Fruit fly (Drosophila melanogaster) whole organism, adult: Measurements from ENCODE around the gene CG13810.
A peak's percentile ranks its signal among the peaks of the same experiment; 100 is the strongest.

ENCODE experiments used
- CG11617 ChIP-seq: fragments of 200-800 bp; sonication (Bioruptor generic); optimal IDR thresholded peaks from 2 replicates; lab custom pipeline; 2017; ENCODE audit warnings: mild to moderate bottlenecking, missing biosample characterization, missing genetic modification reagents, missing genetic modification characterization
- CG12768 ChIP-seq: fragments of 200-800 bp; sonication (Bioruptor generic); optimal IDR thresholded peaks from 2 replicates; lab custom pipeline; 2017; ENCODE audit warnings: missing biosample characterization, missing genetic modification characterization, mild to moderate bottlenecking, moderate library complexity, missing genetic modification reagents
- CG14711 ChIP-seq: fragments of 200-800 bp; sonication (Bioruptor generic); optimal IDR thresholded peaks from 2 replicates; lab custom pipeline; 2018; ENCODE audit warnings: missing biosample characterization, mild to moderate bottlenecking, missing genetic modification characterization, moderate library complexity
- CG1620 ChIP-seq: fragments of 200-800 bp; sonication (Bioruptor generic); optimal IDR thresholded peaks from 2 replicates; lab custom pipeline; 2016; ENCODE audit warnings: missing biosample characterization, missing genetic modification characterization
- CG33017 ChIP-seq: fragments of 200-800 bp; sonication (Bioruptor generic); optimal IDR thresholded peaks from 2 replicates; lab custom pipeline; 2018; ENCODE audit warnings: missing biosample characterization, mild to moderate bottlenecking, missing genetic modification characterization, moderate library complexity
- CG5204 ChIP-seq: fragments of 200-800 bp; sonication (Bioruptor generic); optimal IDR thresholded peaks from 2 replicates; lab custom pipeline; 2016; ENCODE audit warnings: missing biosample characterization, missing genetic modification characterization
- CG7045 ChIP-seq: fragments of 200-800 bp; sonication (Bioruptor generic); optimal IDR thresholded peaks from 2 replicates; lab custom pipeline; 2017; ENCODE audit warnings: missing biosample characterization, mild to moderate bottlenecking, missing genetic modification characterization
- CG7101 ChIP-seq: fragments of 200-800 bp; sonication (Bioruptor generic); optimal IDR thresholded peaks from 2 replicates; lab custom pipeline; 2018; ENCODE audit warnings: missing biosample characterization, mild to moderate bottlenecking, missing genetic modification characterization, moderate library complexity
- Clk ChIP-seq: fragments of 200-800 bp; sonication (Bioruptor generic); optimal IDR thresholded peaks from 2 replicates; lab custom pipeline; 2017; ENCODE audit warnings: missing biosample characterization, missing genetic modification characterization
- Crg-1 ChIP-seq: fragments of 200-800 bp; sonication (Bioruptor generic); optimal IDR thresholded peaks from 2 replicates; lab custom pipeline; 2016; ENCODE audit warnings: missing biosample characterization, missing genetic modification characterization
- Hr96 ChIP-seq: fragments of 200-800 bp; sonication (Bioruptor generic); optimal IDR thresholded peaks from 2 replicates; lab custom pipeline; 2016; ENCODE audit warnings: missing biosample characterization, missing genetic modification characterization
- Mnt ChIP-seq: fragments of 200-800 bp; sonication (Bioruptor generic); optimal IDR thresholded peaks from 2 replicates; lab custom pipeline; 2016; ENCODE audit warnings: missing biosample characterization, mild to moderate bottlenecking, missing genetic modification characterization
- bab1 ChIP-seq: fragments of 200-800 bp; sonication (Bioruptor generic); optimal IDR thresholded peaks from 3 replicates; lab custom pipeline; 2019; ENCODE audit warnings: missing biosample characterization, mild to moderate bottlenecking, missing genetic modification characterization, moderate library complexity
- cic ChIP-seq: fragments of 200-800 bp; sonication (Bioruptor generic); optimal IDR thresholded peaks from 2 replicates; lab custom pipeline; 2017; ENCODE audit warnings: missing biosample characterization, mild to moderate bottlenecking, missing genetic modification characterization, moderate library complexity
- cnc ChIP-seq, 2 experiments: fragments of >200 bp; optimal IDR thresholded peaks; 2 replicates each; lab custom pipeline; 2017
- kay ChIP-seq: fragments of 200-800 bp; sonication (Bioruptor generic); peaks from one replicate; lab custom pipeline; 2016; ENCODE audit warnings: missing biosample characterization, missing genetic modification characterization, borderline replicate concordance
- ovo ChIP-seq: fragments of 200-800 bp; sonication (Bioruptor generic); optimal IDR thresholded peaks from 2 replicates; lab custom pipeline; 2016; ENCODE audit warnings: missing biosample characterization, missing genetic modification characterization
- pad ChIP-seq: fragments of 200-800 bp; sonication (Bioruptor generic); optimal IDR thresholded peaks from 3 replicates; lab custom pipeline; 2017; ENCODE audit warnings: missing biosample characterization, missing genetic modification characterization, mild to moderate bottlenecking, moderate library complexity, missing genetic modification reagents
- tj ChIP-seq: fragments of 200-800 bp; sonication (Bioruptor generic); optimal IDR thresholded peaks from 3 replicates; lab custom pipeline; 2017; ENCODE audit warnings: missing biosample characterization, mild to moderate bottlenecking, missing genetic modification characterization, moderate library complexity
- toe ChIP-seq: fragments of 200-800 bp; sonication (Bioruptor generic); optimal IDR thresholded peaks from 2 replicates; lab custom pipeline; 2016; ENCODE audit warnings: missing biosample characterization, missing genetic modification characterization

CG13810 gene

DNA sequence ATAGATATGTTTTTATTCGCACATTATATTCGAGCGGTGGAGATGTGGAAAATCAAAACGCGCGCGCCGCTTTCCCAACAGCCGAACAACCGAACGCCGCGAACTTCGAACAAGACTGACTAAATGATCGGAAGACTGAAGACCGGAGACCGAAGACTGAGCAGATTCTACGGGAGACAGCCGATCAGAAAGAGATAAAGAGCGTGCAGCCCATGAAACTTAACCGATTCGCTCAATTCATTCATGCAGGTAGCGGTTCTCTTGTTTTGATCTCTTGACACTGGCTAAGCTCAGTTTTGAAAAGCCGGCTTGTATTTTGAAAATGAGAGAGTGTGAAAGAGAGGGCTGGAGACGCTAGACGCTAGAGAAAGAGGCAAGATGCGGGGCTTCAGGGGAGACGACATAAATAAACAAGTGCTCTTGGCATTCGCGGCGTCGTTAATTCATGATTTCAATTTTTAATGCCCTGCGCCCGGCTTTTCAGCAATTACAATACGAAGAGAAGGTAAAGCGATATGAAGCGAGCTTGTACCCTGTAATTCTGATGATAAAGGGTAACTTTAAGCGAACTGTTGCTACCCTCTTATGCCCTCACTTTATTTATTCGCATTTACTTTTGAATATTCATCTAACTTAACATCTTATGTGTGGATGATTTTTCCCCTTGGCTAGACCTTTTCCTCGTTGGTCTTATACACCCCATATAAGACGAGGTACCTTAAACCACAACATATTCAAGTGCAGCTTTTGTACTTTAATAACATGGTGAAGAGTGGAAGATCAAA lies 34.0 kb upstream of the CG13810 start, which contains the start of gene zormin:
TSS of gene zormin (minus strand) at position 113 of the 785 bp plus-strand sequence.
- TF ChIP-seq ovo (GFP tag; lab: Kevin White, UChicago) (no peak), kay (GFP tag; lab: Kevin White, UChicago) (peak; percentile 14), cnc (optimal IDR thresholded peaks at IDR 0.05; lab: Kevin White, UChicago) (no peak), bab1 (GFP tag; lab: Kevin White, UChicago) (peak; percentile 18)

dm6 chr3L:2152730-2153129 lies 33.0 kb upstream of the CG13810 start:
- TF ChIP-seq Mnt (GFP tag; lab: Kevin White, UChicago) (no peak), ovo (GFP tag; lab: Kevin White, UChicago) (no peak), Clk (no peak), pad (GFP tag; lab: Kevin White, UChicago) (no peak), bab1 (GFP tag; lab: Kevin White, UChicago) (no peak), CG11617 (GFP tag; lab: Kevin White, UChicago) (no peak), CG14711 (tag; lab: Kevin White, UChicago) (no peak), Crg-1 (GFP tag; lab: Kevin White, UChicago) (no peak), tj (GFP tag; lab: Kevin White, UChicago) (no peak), toe (no peak), CG12768 (no peak), CG33017 (tag; lab: Kevin White, UChicago) (no peak), cnc (optimal IDR thresholded peaks at IDR 0.05; lab: Kevin White, UChicago) (no peak), cic (GFP tag; lab: Kevin White, UChicago) (no peak), Hr96 (GFP tag; lab: Kevin White, UChicago) (no peak), kay (GFP tag; lab: Kevin White, UChicago) (no peak), CG5204 (no peak), CG1620 (GFP tag; lab: Kevin White, UChicago) (no peak), CG7101 (no peak), CG7045 (GFP tag; lab: Kevin White, UChicago) (no peak)

DNA sequence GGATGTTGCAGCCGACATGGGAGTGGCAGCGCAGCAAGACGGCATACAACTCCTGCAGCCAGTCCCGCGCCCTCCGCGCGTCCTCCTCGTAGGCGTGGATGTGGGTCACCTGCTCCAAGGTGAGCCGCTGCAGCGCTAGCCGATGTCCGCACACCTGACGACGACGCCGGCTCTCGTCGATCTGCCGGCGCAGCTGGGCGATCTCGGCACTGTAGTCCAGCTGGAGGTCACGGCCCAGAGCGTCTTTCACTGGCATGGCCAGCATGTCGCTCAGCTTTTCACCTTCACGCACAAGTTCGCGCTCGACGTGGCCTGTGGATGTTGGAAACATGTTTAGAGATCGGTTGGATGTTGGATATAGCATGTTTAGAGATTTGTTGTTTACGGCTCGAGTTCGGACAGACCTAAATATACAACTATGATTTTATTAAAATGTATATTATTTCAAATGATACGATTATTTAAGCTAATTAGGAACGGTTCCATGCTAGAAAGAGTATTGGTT lies 28.3 kb upstream of the CG13810 start:
- TF ChIP-seq kay (GFP tag; lab: Kevin White, UChicago), result peak; percentile 32
- no peak for TF ChIP-seq Crg-1 (GFP tag; lab: Kevin White, UChicago)
- no peak for TF ChIP-seq toe
- TF ChIP-seq CG11617 (GFP tag; lab: Kevin White, UChicago), result no peak
- TF ChIP-seq cic (GFP tag; lab: Kevin White, UChicago), result no peak
- TF ChIP-seq CG33017 (tag; lab: Kevin White, UChicago), result no peak

dm6 chr3L:2158689-2159310 lies 26.9 kb upstream of the CG13810 start:
- TF ChIP-seq kay (GFP tag; lab: Kevin White, UChicago), result no peak
- no peak for TF ChIP-seq CG12768
- no peak for TF ChIP-seq CG7045 (GFP tag; lab: Kevin White, UChicago)
- no peak for TF ChIP-seq tj (GFP tag; lab: Kevin White, UChicago)
- TF ChIP-seq toe, result no peak
- no peak for TF ChIP-seq bab1 (GFP tag; lab: Kevin White, UChicago)
- no peak for TF ChIP-seq CG7101
- TF ChIP-seq cic (GFP tag; lab: Kevin White, UChicago), result no peak
- no peak for TF ChIP-seq CG14711 (tag; lab: Kevin White, UChicago)
- TF ChIP-seq Crg-1 (GFP tag; lab: Kevin White, UChicago), result no peak
- TF ChIP-seq ovo (GFP tag; lab: Kevin White, UChicago), result no peak
- TF ChIP-seq Hr96 (GFP tag; lab: Kevin White, UChicago), result no peak
- no peak for TF ChIP-seq CG1620 (GFP tag; lab: Kevin White, UChicago)
- TF ChIP-seq Mnt (GFP tag; lab: Kevin White, UChicago), result no peak
- TF ChIP-seq CG5204, result no peak
- no peak for TF ChIP-seq CG33017 (tag; lab: Kevin White, UChicago)

dm6 chr3L:2159817-2160216 lies 25.9 kb upstream of the CG13810 start:
- TF ChIP-seq CG33017 (tag; lab: Kevin White, UChicago), result no peak
- no peak for TF ChIP-seq CG7101
- TF ChIP-seq Clk, result no peak
- no peak for TF ChIP-seq ovo (GFP tag; lab: Kevin White, UChicago)
- TF ChIP-seq Mnt (GFP tag; lab: Kevin White, UChicago), result no peak
- no peak for TF ChIP-seq tj (GFP tag; lab: Kevin White, UChicago)
- TF ChIP-seq CG1620 (GFP tag; lab: Kevin White, UChicago), result no peak
- TF ChIP-seq CG7045 (GFP tag; lab: Kevin White, UChicago), result no peak
- no peak for TF ChIP-seq CG11617 (GFP tag; lab: Kevin White, UChicago)
- TF ChIP-seq Hr96 (GFP tag; lab: Kevin White, UChicago), result no peak
- TF ChIP-seq CG14711 (tag; lab: Kevin White, UChicago), result no peak
- TF ChIP-seq CG12768, result no peak
- no peak for TF ChIP-seq cnc (optimal IDR thresholded peaks at IDR 0.05; lab: Kevin White, UChicago)
- TF ChIP-seq kay (GFP tag; lab: Kevin White, UChicago), result no peak
- no peak for TF ChIP-seq CG5204
- no peak for TF ChIP-seq cic (GFP tag; lab: Kevin White, UChicago)
- TF ChIP-seq bab1 (GFP tag; lab: Kevin White, UChicago), result no peak
- no peak for TF ChIP-seq pad (GFP tag; lab: Kevin White, UChicago)
- TF ChIP-seq Crg-1 (GFP tag; lab: Kevin White, UChicago), result no peak
- TF ChIP-seq toe, result no peak
